Fruit fly (Drosophila melanogaster): ENCODE results near the gene CG42331.

DNA sequence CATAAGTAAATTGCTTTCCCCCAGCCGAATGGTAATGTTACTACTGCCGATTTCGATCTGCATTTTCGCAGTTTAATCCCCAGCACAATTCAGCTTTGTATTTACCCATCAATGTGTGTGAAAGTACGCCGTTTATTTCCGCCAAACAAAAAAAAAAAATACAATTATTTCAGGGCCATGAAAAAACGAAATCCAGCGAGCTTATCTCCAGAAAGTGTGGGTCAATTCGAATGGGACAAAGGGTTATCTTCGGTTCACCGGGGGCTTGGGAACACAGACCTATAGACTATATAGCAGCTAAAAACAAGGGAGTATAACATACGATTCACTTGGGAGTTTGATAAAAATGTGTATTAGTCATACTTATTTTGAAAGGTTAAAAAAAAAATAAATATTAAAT is 44.9 kb upstream of the CG42331 start:
- TF ChIP-seq OdsH (GFP tag; optimal IDR thresholded peaks at IDR 0.05) (no peak), lola (GFP tag; optimal IDR thresholded peaks at IDR 0.05) (no peak), Mio (GFP tag; optimal IDR thresholded peaks at IDR 0.05) (no peak), pan (optimal IDR thresholded peaks at IDR 0.05) (no peak), Abd-B (GFP tag; optimal IDR thresholded peaks at IDR 0.05) (no peak)
